Fruit fly (Drosophila melanogaster): ENCODE measurements around the gene ovo.

Gene ovo

DNA sequence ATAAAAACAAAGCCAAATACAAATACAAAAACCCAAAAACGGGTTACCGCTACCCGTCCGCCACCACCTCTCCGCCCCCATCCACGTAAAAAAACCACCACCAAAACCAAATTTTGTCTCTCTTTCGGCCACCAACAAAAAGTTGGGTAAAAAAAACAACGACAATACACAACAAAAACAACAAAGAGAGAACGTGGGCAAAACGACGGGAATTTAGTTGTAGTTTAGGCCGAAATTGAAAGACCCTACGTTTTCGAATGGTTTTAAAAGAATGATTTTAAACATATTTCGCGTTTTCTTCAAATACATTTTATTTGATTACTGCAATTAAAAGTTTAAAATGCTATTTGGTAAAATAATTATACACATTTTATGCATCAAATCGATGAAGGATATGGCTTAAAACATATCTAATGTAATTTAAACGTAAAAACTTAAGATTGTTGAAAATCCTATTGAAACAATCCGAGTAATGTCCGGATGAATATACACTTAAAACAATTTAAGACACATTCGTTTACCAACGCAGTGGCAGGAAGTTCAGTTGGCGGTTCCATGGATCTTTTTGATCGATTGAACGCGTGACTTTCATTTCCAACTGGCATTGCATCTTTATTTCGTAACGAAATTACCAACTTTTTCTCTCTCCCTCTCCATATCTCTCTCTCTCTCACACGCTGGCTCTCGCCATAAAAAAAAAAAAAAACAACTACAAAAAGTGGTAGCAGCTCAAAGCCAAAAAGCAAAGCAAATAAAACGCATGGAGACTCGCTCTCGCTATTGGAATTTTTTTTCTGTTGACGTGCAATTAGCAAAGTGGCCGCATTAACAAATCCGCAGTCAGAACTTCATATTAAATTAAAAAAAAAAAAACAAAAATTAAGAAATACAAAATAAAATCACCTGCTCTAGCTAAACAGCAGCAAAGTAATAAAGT is 38.9 kb downstream of the ovo start (continued):
- TF ChIP-seq Chrac-16 (GFP tag; optimal IDR thresholded peaks at IDR 0.05) = peak; percentile 57
- TF ChIP-seq Nf-YA (GFP tag; IDR thresholded peaks at IDR 0.05) = 0 out of 2 replicates have a peak, but pooled peaks have one; percentile 24
- no peak for TF ChIP-seq Bgb (GFP tag; IDR thresholded peaks at IDR 0.05; ENCODE audit: partially characterized antibody)
- no peak for TF ChIP-seq twi (tag; optimal IDR thresholded peaks at IDR 0.05)
- no peak for TF ChIP-seq Gsc (GFP tag; IDR thresholded peaks at IDR 0.05)
- no peak for TF ChIP-seq CG16813 (GFP tag; IDR thresholded peaks at IDR 0.05; ENCODE audit: partially characterized antibody)
- no peak for TF ChIP-seq vfl (GFP tag; optimal IDR thresholded peaks at IDR 0.05)
- TF ChIP-seq fd96Cb (tag; optimal IDR thresholded peaks at IDR 0.05) = peak; percentile 69
- TF ChIP-seq CG6683 (GFP tag; optimal IDR thresholded peaks at IDR 0.05) = peak; percentile 18
- TF ChIP-seq CG2678 (tag; optimal IDR thresholded peaks at IDR 0.05) = peak; percentile 80
- TF ChIP-seq sqz (GFP tag; optimal IDR thresholded peaks at IDR 0.05) = peak; percentile 63
- no peak for TF ChIP-seq CG15479 (GFP tag; optimal IDR thresholded peaks at IDR 0.05)
- TF ChIP-seq h (optimal IDR thresholded peaks at IDR 0.05) = no peak
- peak; percentile 62 for TF ChIP-seq PHDP (tag; optimal IDR thresholded peaks at IDR 0.05)
- no peak for TF ChIP-seq ato (GFP tag; IDR thresholded peaks at IDR 0.05; ENCODE audit: partially characterized antibody)
- TF ChIP-seq Hr3 (GFP tag; optimal IDR thresholded peaks at IDR 0.05) = peak; percentile 42
- TF ChIP-seq kni (GFP tag; optimal IDR thresholded peaks at IDR 0.05) = no peak
- TF ChIP-seq Dad (GFP tag; optimal IDR thresholded peaks at IDR 0.05) = peak; percentile 6
- no peak for TF ChIP-seq CG34224 (GFP tag; IDR thresholded peaks at IDR 0.05; ENCODE audit: partially characterized antibody)
- TF ChIP-seq gsb (GFP tag; IDR thresholded peaks at IDR 0.05) = no peak
- TF ChIP-seq ab (GFP tag; optimal IDR thresholded peaks at IDR 0.05) = peak; percentile 15
- peak; percentile 19 for TF ChIP-seq Hmx (GFP tag; optimal IDR thresholded peaks at IDR 0.05)
- peak; percentile 26 for TF ChIP-seq Dek (tag; optimal IDR thresholded peaks at IDR 0.05)
- no peak for TF ChIP-seq CG17612 (GFP tag; IDR thresholded peaks at IDR 0.05)
- TF ChIP-seq CG8290 (GFP tag; optimal IDR thresholded peaks at IDR 0.05) = no peak
- TF ChIP-seq CG8290 (tag; optimal IDR thresholded peaks at IDR 0.05) = peak in 1 of 2 experiments; percentile 11
- TF ChIP-seq Hand (GFP tag; optimal IDR thresholded peaks at IDR 0.05) = peak; percentile 12
- TF ChIP-seq corto (GFP tag; optimal IDR thresholded peaks at IDR 0.05) = no peak
- no peak for TF ChIP-seq HLHmδ (GFP tag; optimal IDR thresholded peaks at IDR 0.05)
- no peak for TF ChIP-seq eyg (GFP tag; optimal IDR thresholded peaks at IDR 0.05)
- TF ChIP-seq cad (GFP tag; optimal IDR thresholded peaks at IDR 0.05) = no peak
- TF ChIP-seq nerfin-2 (GFP tag; IDR thresholded peaks at IDR 0.05; ENCODE audit: partially characterized antibody) = no peak
- peak; percentile 13 for TF ChIP-seq sd (tag; optimal IDR thresholded peaks at IDR 0.05)
- no peak for TF ChIP-seq CG9437 (GFP tag; optimal IDR thresholded peaks at IDR 0.05)
- no peak for TF ChIP-seq cas (GFP tag; IDR thresholded peaks at IDR 0.05)
- peak; percentile 39 for TF ChIP-seq CG15601 (tag; optimal IDR thresholded peaks at IDR 0.05)
- no peak; the same call in none of the 2 replicates for TF ChIP-seq Drgx (GFP tag; IDR thresholded peaks at IDR 0.05)
- TF ChIP-seq CG5180 (GFP tag; optimal IDR thresholded peaks at IDR 0.05) = peak; percentile 33
- peak; percentile 35 for TF ChIP-seq CG13296 (GFP tag; optimal IDR thresholded peaks at IDR 0.05)
- no peak for TF ChIP-seq CG2129 (GFP tag; IDR thresholded peaks at IDR 0.05; ENCODE audit: partially characterized antibody)
- no peak for TF ChIP-seq CG11398 (GFP tag; optimal IDR thresholded peaks at IDR 0.05)
- peak; percentile 48 for TF ChIP-seq her (GFP tag; optimal IDR thresholded peaks at IDR 0.05)
- no peak for TF ChIP-seq CG3726 (GFP tag; IDR thresholded peaks at IDR 0.05)
- no peak for TF ChIP-seq rib (GFP tag; IDR thresholded peaks at IDR 0.05)
- TF ChIP-seq CG7987 (GFP tag; optimal IDR thresholded peaks at IDR 0.05) = no peak
- TF ChIP-seq bsh (GFP tag; optimal IDR thresholded peaks at IDR 0.05) = peak; percentile 46 to 70
- TF ChIP-seq CG7786 (GFP tag; optimal IDR thresholded peaks at IDR 0.05) = peak; percentile 34
- TF ChIP-seq ERR (GFP tag; optimal IDR thresholded peaks at IDR 0.05) = no peak

Data from whole organism, embryonic.